Worm (Caenorhabditis elegans) whole organism, midembryonic: ENCODE measurements around the gene pqn-2.

Experiments used
- cog-1 ChIP-seq: sonication (generic microtip); optimal IDR thresholded peaks from 2 replicates; lab custom pipeline; 2016; ENCODE audit warnings: missing genetic modification characterization, missing compliant biosample characterization
- flt-1 ChIP-seq: fragments of 200-800 bp; sonication (Bioruptor generic); IDR thresholded peaks from 2 replicates; pipeline ENCODE4 v1.3.6; 2022; ENCODE audit warnings: missing genetic modification characterization, missing compliant biosample characterization
- ztf-29 ChIP-seq: fragments of 200-800 bp; sonication (Bioruptor generic); IDR thresholded peaks from 2 replicates; pipeline ENCODE4 v1.3.6; 2022; ENCODE audit warnings: missing genetic modification reagents, missing genetic modification characterization, missing compliant biosample characterization

- no peak for TF ChIP-seq ztf-29 (GFP tag; lab: Robert Waterston, UW)
- no peak for TF ChIP-seq cog-1 (tag; lab: Kevin White, UChicago)
- no peak for TF ChIP-seq flt-1 (GFP tag; lab: Robert Waterston, UW)
Observed at ce11 chrV:10414610-10415009, 32.4 kb downstream of the pqn-2 start, which contains the start of gene F15H10.9.
